Worm (Caenorhabditis elegans): ENCODE results near the gene cdh-4.

DNA sequence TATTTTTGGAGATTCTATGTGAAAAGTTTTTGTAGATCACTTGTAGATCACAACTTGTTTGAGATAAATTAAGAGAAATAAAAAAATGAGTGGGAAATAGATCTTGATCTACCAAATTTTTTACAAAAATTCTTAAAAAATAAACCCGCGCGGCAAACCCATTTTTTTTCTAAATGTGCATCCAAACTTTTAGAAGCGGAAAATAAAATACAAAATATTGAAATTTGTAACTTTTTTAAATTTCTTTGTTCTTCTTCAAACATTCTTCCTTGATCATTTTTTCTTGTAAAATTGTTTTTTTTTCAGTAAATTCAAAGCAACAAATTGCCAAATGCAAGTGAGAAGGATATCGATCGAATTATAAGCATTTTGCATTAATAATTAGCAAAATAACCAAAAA is at the start of gene cdh-4:
- TF ChIP-seq nhr-237 (tag; optimal IDR thresholded peaks at IDR 0.05) (no peak), unc-39 (tag; optimal IDR thresholded peaks at IDR 0.05) (no peak), nhr-28 (tag; optimal IDR thresholded peaks at IDR 0.05) (no peak), lin-13 (tag; optimal IDR thresholded peaks at IDR 0.05) (no peak), blmp-1 (tag; optimal IDR thresholded peaks at IDR 0.05) (no peak), elt-1 (tag; optimal IDR thresholded peaks at IDR 0.05; ENCODE audit: borderline replicate concordance, insufficient read depth) (no peak)
